Worm (Caenorhabditis elegans) whole organism, L4 larva: ENCODE measurements around the gene F59A6.11.

Experiments used
- F10B5.3 ChIP-seq: sonication (generic microtip); optimal IDR thresholded peaks from 2 replicates; lab custom pipeline; 2016; ENCODE audit warnings: mild to moderate bottlenecking, missing genetic modification characterization, missing compliant biosample characterization
- F26F4.8 ChIP-seq: fragments of 200-800 bp; sonication (Bioruptor generic); conservative IDR thresholded peaks from 2 replicates; pipeline ENCODE4 v1.3.6; 2022; ENCODE audit warnings: missing genetic modification characterization, missing compliant biosample characterization
- F37D6.2 ChIP-seq: sonication (generic microtip); optimal IDR thresholded peaks from 2 replicates; lab custom pipeline; 2016; ENCODE audit warnings: mild to moderate bottlenecking, missing genetic modification characterization, missing compliant biosample characterization
- F44E2.7 ChIP-seq: fragments of 200-800 bp; sonication (Bioruptor generic); IDR thresholded peaks from 2 replicates; pipeline ENCODE4 v2.1.2; 2022; ENCODE audit warnings: missing genetic modification characterization, missing compliant biosample characterization
- R02D3.7 ChIP-seq: fragments of 150-350 bp; sonication (generic microtip); optimal IDR thresholded peaks from 3 replicates; lab custom pipeline; 2014; ENCODE audit warnings: missing biosample characterization, missing genetic modification characterization
- T20F7.1 ChIP-seq: fragments of 200-800 bp; sonication (Bioruptor generic); optimal IDR thresholded peaks from 2 replicates; lab custom pipeline; 2018; ENCODE audit warnings: mild to moderate bottlenecking, missing genetic modification characterization, missing compliant biosample characterization
- T26A8.4 ChIP-seq: fragments of 200-800 bp; sonication (Bioruptor generic); IDR thresholded peaks from 2 replicates; pipeline ENCODE4 v1.3.6; 2022; ENCODE audit warnings: missing genetic modification characterization, missing compliant biosample characterization
- Y5F2A.4 ChIP-seq: fragments of 200-800 bp; sonication (Bioruptor generic); optimal IDR thresholded peaks from 2 replicates; lab custom pipeline; 2018; ENCODE audit warnings: mild to moderate bottlenecking, missing genetic modification characterization, missing compliant biosample characterization
- ZK546.5 ChIP-seq, 2 experiments: sonication (generic microtip); optimal IDR thresholded peaks; 2 replicates each; lab custom pipeline; 2017; ENCODE audit warnings: missing biosample characterization in 2 of 2, missing genetic modification characterization in 2 of 2
- aly-2 ChIP-seq: sonication (generic microtip); optimal IDR thresholded peaks from 2 replicates; lab custom pipeline; 2018; ENCODE audit warnings: missing biosample characterization, missing genetic modification characterization
- attf-4 ChIP-seq: sonication (generic microtip); optimal IDR thresholded peaks from 3 replicates; lab custom pipeline; 2017; ENCODE audit warnings: missing biosample characterization, missing genetic modification characterization
- ceh-28 ChIP-seq: fragments of 150-350 bp; optimal IDR thresholded peaks from 2 replicates; lab custom pipeline; 2014; ENCODE audit warnings: missing biosample characterization, missing genetic modification reagents, missing genetic modification characterization
- ceh-44 ChIP-seq: fragments of 200-800 bp; sonication (Bioruptor generic); IDR thresholded peaks from 2 replicates; pipeline ENCODE4 v1.3.6; 2022; ENCODE audit warnings: missing genetic modification reagents, missing genetic modification characterization, missing compliant biosample characterization
- ceh-62 ChIP-seq: sonication (generic microtip); optimal IDR thresholded peaks from 2 replicates; lab custom pipeline; 2017; ENCODE audit warnings: missing biosample characterization, missing genetic modification characterization
- ceh-82 ChIP-seq: sonication (generic microtip); optimal IDR thresholded peaks from 2 replicates; lab custom pipeline; 2017; ENCODE audit warnings: missing biosample characterization, missing genetic modification characterization
- ces-1 ChIP-seq: fragments of 150-350 bp; sonication (generic microtip); optimal IDR thresholded peaks from 4 replicates; lab custom pipeline; 2014; ENCODE audit warnings: missing biosample characterization, missing genetic modification reagents, missing genetic modification characterization
- daf-12 ChIP-seq: fragments of 150-350 bp; optimal IDR thresholded peaks from 2 replicates; lab custom pipeline; 2014; ENCODE audit warnings: missing biosample characterization, missing genetic modification reagents, missing genetic modification characterization
- daf-16 ChIP-seq, 3 experiments: sonication (generic microtip); optimal IDR thresholded peaks; 2 replicates each; lab custom pipeline; 2016 to 2017; ENCODE audit warnings: missing genetic modification characterization in 3 of 3, missing genetic modification reagents in 3 of 3, mild to moderate bottlenecking in 2 of 3, missing compliant biosample characterization in 2 of 3, missing biosample characterization in 1 of 3, moderate library complexity in 1 of 3
- daf-19 ChIP-seq: fragments of 200-800 bp; sonication (Bioruptor generic); conservative IDR thresholded peaks from 2 replicates; pipeline ENCODE4 v1.3.6; 2022; ENCODE audit warnings: missing genetic modification characterization, missing compliant biosample characterization
- daf-8 ChIP-seq: fragments of 200-800 bp; sonication (Bioruptor generic); IDR thresholded peaks from 2 replicates; pipeline ENCODE4 v1.3.6; 2022; ENCODE audit warnings: missing genetic modification characterization, missing compliant biosample characterization
- dmd-6 ChIP-seq: fragments of 200-800 bp; sonication (Bioruptor generic); IDR thresholded peaks from 2 replicates; pipeline ENCODE4 v1.3.6; 2022; ENCODE audit warnings: missing genetic modification reagents, missing genetic modification characterization, missing compliant biosample characterization
- duxl-1 ChIP-seq: sonication (generic microtip); optimal IDR thresholded peaks from 2 replicates; lab custom pipeline; 2016; ENCODE audit warnings: mild to moderate bottlenecking, missing genetic modification characterization, moderate library complexity, missing compliant biosample characterization; ENCODE audit not compliant: poor library complexity
- dve-1 ChIP-seq: sonication (generic microtip); optimal IDR thresholded peaks from 2 replicates; lab custom pipeline; 2017; ENCODE audit warnings: antibody characterized with exemption, mild to moderate bottlenecking, missing genetic modification characterization, missing compliant biosample characterization; ENCODE audit not compliant: insufficient read depth
- egl-43 ChIP-seq: fragments of 200-800 bp; sonication (Bioruptor generic); IDR thresholded peaks from 2 replicates; pipeline ENCODE4 v1.3.6; 2022; ENCODE audit warnings: missing genetic modification reagents, missing genetic modification characterization, missing compliant biosample characterization
- fos-1 ChIP-seq: fragments of 150-350 bp; optimal IDR thresholded peaks from 2 replicates; lab custom pipeline; 2014; ENCODE audit warnings: missing biosample characterization, missing genetic modification characterization
- hlh-11 ChIP-seq: fragments of 200-800 bp; sonication (Bioruptor generic); optimal IDR thresholded peaks from 2 replicates; lab custom pipeline; 2018; ENCODE audit warnings: mild to moderate bottlenecking, missing genetic modification characterization, missing compliant biosample characterization
- hlh-30 ChIP-seq: sonication (generic microtip); optimal IDR thresholded peaks from 2 replicates; lab custom pipeline; 2017; ENCODE audit warnings: antibody characterized with exemption, mild to moderate bottlenecking, missing genetic modification characterization, missing compliant biosample characterization; ENCODE audit not compliant: insufficient read depth
- lim-7 ChIP-seq: fragments of 200-800 bp; sonication (Bioruptor generic); IDR thresholded peaks from 2 replicates; pipeline ENCODE4 v1.3.6; 2022; ENCODE audit warnings: missing genetic modification characterization, missing compliant biosample characterization
- lin-15B ChIP-seq: fragments of 150-350 bp; sonication (generic microtip); optimal IDR thresholded peaks from 3 replicates; lab custom pipeline; 2014; ENCODE audit warnings: missing biosample characterization, missing genetic modification characterization
- lin-29 ChIP-seq: fragments of 200-800 bp; sonication (Bioruptor generic); IDR thresholded peaks from 2 replicates; pipeline ENCODE4 v1.3.6; 2022; ENCODE audit warnings: missing genetic modification reagents, missing genetic modification characterization, missing compliant biosample characterization
- lin-39 ChIP-seq: fragments of 150-350 bp; optimal IDR thresholded peaks from 2 replicates; lab custom pipeline; 2014; ENCODE audit warnings: missing biosample characterization, missing genetic modification reagents, missing genetic modification characterization
- lir-3 ChIP-seq: sonication (generic microtip); optimal IDR thresholded peaks from 2 replicates; lab custom pipeline; 2016; ENCODE audit warnings: mild to moderate bottlenecking, missing genetic modification characterization, missing compliant biosample characterization
- madf-9 ChIP-seq: fragments of 200-800 bp; sonication (Bioruptor generic); conservative IDR thresholded peaks from 2 replicates; pipeline ENCODE4 v1.3.6; 2022; ENCODE audit warnings: missing genetic modification reagents, missing genetic modification characterization, missing compliant biosample characterization
- mxl-2 ChIP-seq: fragments of 200-800 bp; sonication (Bioruptor generic); conservative IDR thresholded peaks from 2 replicates; pipeline ENCODE4 v1.3.6; 2022; ENCODE audit warnings: missing genetic modification reagents, missing genetic modification characterization, missing compliant biosample characterization
- nhr-11 ChIP-seq: fragments of 150-350 bp; optimal IDR thresholded peaks from 2 replicates; lab custom pipeline; 2014; ENCODE audit warnings: missing biosample characterization, missing genetic modification characterization
- nhr-25 ChIP-seq: sonication (generic microtip); optimal IDR thresholded peaks from 2 replicates; lab custom pipeline; 2017; ENCODE audit warnings: missing genetic modification characterization, mild to moderate bottlenecking, missing compliant biosample characterization, antibody characterized with exemption, moderate library complexity, borderline replicate concordance; ENCODE audit not compliant: insufficient read depth
- nhr-28 ChIP-seq: fragments of 150-350 bp; optimal IDR thresholded peaks from 2 replicates; lab custom pipeline; 2014; ENCODE audit warnings: missing biosample characterization, missing genetic modification characterization
- nhr-41 ChIP-seq: fragments of 200-800 bp; sonication (Bioruptor generic); IDR thresholded peaks from 2 replicates; pipeline ENCODE4 v1.3.6; 2022; ENCODE audit warnings: missing genetic modification reagents, missing genetic modification characterization, missing compliant biosample characterization
- nhr-48 ChIP-seq: sonication (generic microtip); optimal IDR thresholded peaks from 2 replicates; lab custom pipeline; 2016; ENCODE audit warnings: mild to moderate bottlenecking, missing genetic modification characterization, missing compliant biosample characterization
- pha-4 ChIP-seq, 2 experiments: fragments of 150-350 bp in 1 of 2; fragments of 200-800 bp in 1 of 2; sonication (Bioruptor generic) in 1 of 2; IDR thresholded peaks in 1 of 2; optimal IDR thresholded peaks in 1 of 2; 2 replicates each; pipeline versions ENCODE4 v1.3.6 to Lab custom; 2014 to 2022; ENCODE audit warnings: missing genetic modification characterization in 2 of 2, missing genetic modification reagents in 2 of 2, missing biosample characterization in 1 of 2, missing compliant biosample characterization in 1 of 2
- php-3 ChIP-seq: fragments of 200-800 bp; sonication (Bioruptor generic); IDR thresholded peaks from 2 replicates; pipeline ENCODE4 v1.3.6; 2022; ENCODE audit warnings: missing genetic modification reagents, missing genetic modification characterization, missing compliant biosample characterization
- rbr-2 ChIP-seq: sonication (generic microtip); optimal IDR thresholded peaks from 2 replicates; lab custom pipeline; 2016; ENCODE audit warnings: missing genotype, missing genetic modification characterization, missing compliant biosample characterization
- set-16 ChIP-seq: fragments of 200-800 bp; sonication (Bioruptor generic); IDR thresholded peaks from 2 replicates; pipeline ENCODE4 v1.3.6; 2022; ENCODE audit warnings: missing genetic modification reagents, missing genetic modification characterization, missing compliant biosample characterization
- skn-1 ChIP-seq: fragments of 150-350 bp; optimal IDR thresholded peaks from 2 replicates; lab custom pipeline; 2014; ENCODE audit warnings: missing biosample characterization, missing genetic modification characterization
- tag-97 ChIP-seq: fragments of 200-800 bp; sonication (Bioruptor generic); IDR thresholded peaks from 2 replicates; pipeline ENCODE4 v1.3.6; 2022; ENCODE audit warnings: missing genetic modification characterization, missing compliant biosample characterization
- tra-1 ChIP-seq: fragments of 200-800 bp; sonication (Bioruptor generic); IDR thresholded peaks from 2 replicates; pipeline ENCODE4 v1.3.6; 2022; ENCODE audit warnings: missing genetic modification reagents, missing genetic modification characterization, missing compliant biosample characterization
- unc-130 ChIP-seq: sonication (generic microtip); optimal IDR thresholded peaks from 2 replicates; lab custom pipeline; 2016; ENCODE audit warnings: missing genetic modification reagents, missing genetic modification characterization, missing compliant biosample characterization
- vab-7 ChIP-seq: fragments of 200-800 bp; sonication (Bioruptor generic); IDR thresholded peaks from 2 replicates; pipeline ENCODE4 v1.3.6; 2022; ENCODE audit warnings: missing genetic modification reagents, missing genetic modification characterization, missing compliant biosample characterization
- zag-1 ChIP-seq: fragments of 150-350 bp; optimal IDR thresholded peaks from 2 replicates; lab custom pipeline; 2014; ENCODE audit warnings: missing biosample characterization, missing genetic modification characterization
- ztf-11 ChIP-seq: fragments of 150-350 bp; optimal IDR thresholded peaks from 2 replicates; lab custom pipeline; 2014; ENCODE audit warnings: missing biosample characterization, missing genetic modification characterization
- ztf-7 ChIP-seq: fragments of 150-350 bp; optimal IDR thresholded peaks from 2 replicates; lab custom pipeline; 2014; ENCODE audit warnings: missing biosample characterization, missing genetic modification characterization

Gene F59A6.11

DNA sequence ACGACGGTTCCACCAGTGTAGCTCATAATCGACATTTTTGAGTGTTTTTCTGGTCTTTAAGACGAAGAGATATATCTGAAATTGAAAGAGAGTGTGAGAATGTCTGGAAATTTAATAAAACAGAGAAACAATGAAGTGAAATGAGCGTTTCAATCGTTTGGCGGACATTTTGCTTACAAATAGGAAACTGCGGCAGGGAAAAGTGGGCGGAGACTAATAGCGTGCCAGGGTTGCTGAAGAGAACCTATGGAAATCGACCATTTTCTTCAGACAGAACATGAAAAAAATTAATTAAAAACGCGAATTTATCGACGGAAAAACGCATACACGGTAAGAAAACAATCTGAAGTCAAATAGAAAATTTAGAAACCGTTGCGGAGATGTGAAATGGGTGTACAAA lies 43.2 kb downstream of the F59A6.11 start, which contains the start of gene pbs-3 (continued):
- TF ChIP-seq daf-8 (no peak), skn-1 (tag; lab: Kevin White, UChicago) (no peak), nhr-41 (GFP tag; lab: Robert Waterston, UW) (no peak), lin-15B (tag; lab: Kevin White, UChicago) (no peak), php-3 (GFP tag; lab: Robert Waterston, UW) (no peak), lin-39 (tag; lab: Kevin White, UChicago) (no peak), ztf-11 (no peak), daf-12 (no peak), duxl-1 (tag; lab: Kevin White, UChicago) (no peak), daf-16 (GFP tag; optimal IDR thresholded peaks at IDR 0.05; lab: Kevin White, UChicago) (no peak), daf-16 (tag; optimal IDR thresholded peaks at IDR 0.05; lab: Kevin White, UChicago) (peak; percentile 35), daf-19 (GFP tag; lab: Robert Waterston, UW) (no peak), F26F4.8 (GFP tag; lab: Robert Waterston, UW) (no peak), Y5F2A.4 (GFP tag; lab: Kevin White, UChicago) (no peak), lin-29 (GFP tag; lab: Robert Waterston, UW) (no peak), hlh-11 (peak; percentile 35), fos-1 (tag; lab: Kevin White, UChicago) (no peak), vab-7 (GFP tag; lab: Robert Waterston, UW) (peak; percentile 54; the same call in 1 of the 2 replicates), rbr-2 (tag; lab: Kevin White, UChicago) (peak; percentile 2), aly-2 (no peak), ceh-44 (GFP tag; lab: Robert Waterston, UW) (no peak), ceh-28 (tag; lab: Kevin White, UChicago) (no peak), T20F7.1 (GFP tag; lab: Kevin White, UChicago) (no peak), ces-1 (GFP tag; lab: Kevin White, UChicago) (no peak), zag-1 (tag; lab: Kevin White, UChicago) (no peak), tag-97 (no peak), unc-130 (GFP tag; lab: Kevin White, UChicago) (peak; percentile 83), nhr-25 (tag; lab: Kevin White, UChicago) (no peak), madf-9 (no peak), nhr-48 (tag; lab: Kevin White, UChicago) (no peak), tra-1 (GFP tag; lab: Robert Waterston, UW) (no peak), F10B5.3 (tag; lab: Kevin White, UChicago) (no peak), pha-4 (GFP tag; IDR thresholded peaks at IDR 0.05; lab: Robert Waterston, UW) (no peak), pha-4 (tag; optimal IDR thresholded peaks at IDR 0.05; lab: Kevin White, UChicago) (no peak), R02D3.7 (no peak), F37D6.2 (tag; lab: Kevin White, UChicago) (no peak), dmd-6 (GFP tag; lab: Robert Waterston, UW) (no peak; the same call in 1 of the 2 replicates), lim-7 (no peak), ceh-82 (no peak), set-16 (GFP tag; lab: Robert Waterston, UW) (no peak), ceh-62 (tag; lab: Kevin White, UChicago) (no peak), dve-1 (peak; percentile 66), lir-3 (tag; lab: Kevin White, UChicago) (no peak), F44E2.7 (GFP tag; lab: Robert Waterston, UW) (no peak), ZK546.5 (tag; optimal IDR thresholded peaks at IDR 0.05; lab: Kevin White, UChicago) (no peak), attf-4 (tag; lab: Kevin White, UChicago) (no peak), hlh-30 (tag; lab: Kevin White, UChicago) (no peak), nhr-28 (tag; lab: Kevin White, UChicago) (peak; percentile 62), nhr-11 (peak; percentile 50), T26A8.4 (GFP tag; lab: Robert Waterston, UW) (no peak), egl-43 (GFP tag; lab: Robert Waterston, UW) (no peak), ztf-7 (no peak), mxl-2 (GFP tag; lab: Robert Waterston, UW) (no peak)
